Worm (Caenorhabditis elegans) whole organism, L3 larva: ENCODE results near the gene C06E7.88.

Experiments used
- aly-2 ChIP-seq: fragments of 150-350 bp; optimal IDR thresholded peaks from 2 replicates; lab custom pipeline; 2014; ENCODE audit warnings: missing biosample characterization, missing genetic modification characterization
- ama-1 ChIP-seq: fragments of 150-350 bp; optimal IDR thresholded peaks from 2 replicates; lab custom pipeline; 2018
- ceh-16 ChIP-seq: sonication (generic microtip); optimal IDR thresholded peaks from 2 replicates; lab custom pipeline; 2017; ENCODE audit warnings: missing biosample characterization, missing genetic modification characterization
- ceh-28 ChIP-seq: fragments of 150-350 bp; optimal IDR thresholded peaks from 2 replicates; lab custom pipeline; 2014; ENCODE audit warnings: missing biosample characterization, missing genetic modification reagents, missing genetic modification characterization
- ceh-82 ChIP-seq: fragments of 150-350 bp; optimal IDR thresholded peaks from 2 replicates; lab custom pipeline; 2014; ENCODE audit warnings: missing biosample characterization, missing genetic modification characterization
- ceh-9 ChIP-seq: sonication (generic microtip); optimal IDR thresholded peaks from 2 replicates; lab custom pipeline; 2018; ENCODE audit warnings: missing biosample characterization, missing genetic modification characterization
- daf-12 ChIP-seq: fragments of 150-350 bp; optimal IDR thresholded peaks from 2 replicates; lab custom pipeline; 2014; ENCODE audit warnings: missing biosample characterization, missing genetic modification reagents, missing genetic modification characterization
- egl-5 ChIP-seq: fragments of 150-350 bp; optimal IDR thresholded peaks from 2 replicates; lab custom pipeline; 2017; ENCODE audit warnings: missing biosample characterization, missing genetic modification reagents, missing genetic modification characterization, inconsistent platforms
- elt-1 ChIP-seq: fragments of 150-350 bp; optimal IDR thresholded peaks from 2 replicates; lab custom pipeline; 2014; ENCODE audit warnings: missing biosample characterization, missing genetic modification characterization
- elt-2 ChIP-seq: sonication (generic microtip); optimal IDR thresholded peaks from 2 replicates; lab custom pipeline; 2016; ENCODE audit warnings: missing genetic modification reagents, mild to moderate bottlenecking, missing genetic modification characterization, missing compliant biosample characterization
- eor-1 ChIP-seq, 2 experiments: fragments of 150-350 bp; optimal IDR thresholded peaks; 2 replicates each; lab custom pipeline; 2014 to 2018; ENCODE audit warnings: missing biosample characterization in 2 of 2, missing genetic modification characterization in 2 of 2
- fkh-10 ChIP-seq: sonication (generic microtip); optimal IDR thresholded peaks from 2 replicates; lab custom pipeline; 2017; ENCODE audit warnings: missing biosample characterization, missing genetic modification reagents, missing genetic modification characterization
- fkh-2 ChIP-seq: fragments of 150-350 bp; optimal IDR thresholded peaks from 2 replicates; lab custom pipeline; 2014; ENCODE audit warnings: missing biosample characterization, missing genetic modification reagents, missing genetic modification characterization
- hmg-11 ChIP-seq: sonication (generic microtip); optimal IDR thresholded peaks from 2 replicates; lab custom pipeline; 2016; ENCODE audit warnings: missing genetic modification characterization, missing compliant biosample characterization
- jun-1 ChIP-seq: fragments of 150-350 bp; optimal IDR thresholded peaks from 2 replicates; lab custom pipeline; 2014; ENCODE audit warnings: missing biosample characterization, missing genetic modification reagents, missing genetic modification characterization
- lin-39 ChIP-seq: fragments of 150-350 bp; optimal IDR thresholded peaks from 2 replicates; lab custom pipeline; 2018; ENCODE audit warnings: missing biosample characterization, missing genetic modification reagents, missing genetic modification characterization
- lsy-12 ChIP-seq: sonication (generic microtip); optimal IDR thresholded peaks from 2 replicates; lab custom pipeline; 2016; ENCODE audit warnings: mild to moderate bottlenecking, missing genetic modification characterization, missing compliant biosample characterization
- mml-1 ChIP-seq: fragments of 150-350 bp; sonication (generic microtip); optimal IDR thresholded peaks from 3 replicates; lab custom pipeline; 2014; ENCODE audit warnings: missing biosample characterization, missing genetic modification characterization
- nfya-1 ChIP-seq: sonication (generic microtip); optimal IDR thresholded peaks from 2 replicates; lab custom pipeline; 2017; ENCODE audit warnings: missing genetic modification characterization, mild to moderate bottlenecking, missing compliant biosample characterization, antibody characterized with exemption, moderate library complexity; ENCODE audit not compliant: insufficient read depth
- nhr-12 ChIP-seq: fragments of 150-350 bp; optimal IDR thresholded peaks from 2 replicates; lab custom pipeline; 2014; ENCODE audit warnings: missing biosample characterization, missing genetic modification characterization
- nhr-237 ChIP-seq: fragments of 150-350 bp; optimal IDR thresholded peaks from 2 replicates; lab custom pipeline; 2014; ENCODE audit warnings: missing biosample characterization, missing genetic modification characterization
- nhr-25 ChIP-seq: sonication (generic microtip); optimal IDR thresholded peaks from 2 replicates; lab custom pipeline; 2017; ENCODE audit warnings: missing biosample characterization, missing genetic modification characterization
- pha-4 ChIP-seq: fragments of 150-350 bp; optimal IDR thresholded peaks from 2 replicates; lab custom pipeline; 2014; ENCODE audit warnings: missing biosample characterization, missing genetic modification reagents, missing genetic modification characterization
- pqm-1 ChIP-seq: fragments of 150-350 bp; optimal IDR thresholded peaks from 2 replicates; lab custom pipeline; 2017; ENCODE audit warnings: missing biosample characterization, missing genetic modification characterization, inconsistent platforms
- sea-2 ChIP-seq: fragments of 150-350 bp; sonication (generic microtip); optimal IDR thresholded peaks from 4 replicates; lab custom pipeline; 2014; ENCODE audit warnings: missing biosample characterization, missing genetic modification reagents, missing genetic modification characterization
- skn-1 ChIP-seq: fragments of 150-350 bp; optimal IDR thresholded peaks from 2 replicates; lab custom pipeline; 2014; ENCODE audit warnings: missing biosample characterization, missing genetic modification characterization
- snpc-4 ChIP-seq: fragments of 150-350 bp; optimal IDR thresholded peaks from 2 replicates; lab custom pipeline; 2014; ENCODE audit warnings: missing biosample characterization, missing genetic modification characterization
- unc-62 ChIP-seq: fragments of 150-350 bp; sonication (generic microtip); optimal IDR thresholded peaks from 4 replicates; lab custom pipeline; 2014; ENCODE audit warnings: missing biosample characterization, missing genetic modification reagents, missing genetic modification characterization
- zag-1 ChIP-seq: fragments of 150-350 bp; optimal IDR thresholded peaks from 2 replicates; lab custom pipeline; 2014; ENCODE audit warnings: missing biosample characterization, missing genetic modification characterization
- ztf-11 ChIP-seq: fragments of 150-350 bp; optimal IDR thresholded peaks from 2 replicates; lab custom pipeline; 2014; ENCODE audit warnings: missing biosample characterization, missing genetic modification characterization

Gene C06E7.88

ce11 chrIV:5846269-5846668 lies 20.8 kb downstream of the C06E7.88 start, which contains the start of gene sams-4:
sams-4 (minus strand) TSS chrIV:5846369.
- no peak for TF ChIP-seq ceh-16 (tag; lab: Kevin White, UChicago)
- no peak for TF ChIP-seq ztf-11 (tag; lab: Kevin White, UChicago)
- no peak for TF ChIP-seq jun-1
- no peak for TF ChIP-seq pqm-1 (tag; lab: Kevin White, UChicago)
- no peak for TF ChIP-seq aly-2

ce11 chrIV:5842905-5843304 lies 24.2 kb downstream of the C06E7.88 start:
- TF ChIP-seq nhr-25 (tag; lab: Kevin White, UChicago) = no peak
- TF ChIP-seq nfya-1 (tag; lab: Kevin White, UChicago) = peak; percentile 69

- TF ChIP-seq skn-1 (no peak), ceh-82 (no peak), eor-1 (tag; optimal IDR thresholded peaks at IDR 0.05; lab: Kevin White, UChicago) (no peak), sea-2 (GFP tag; lab: Kevin White, UChicago) (no peak), hmg-11 (no peak), unc-62 (no peak), elt-2 (no peak)
- TF ChIP-seq, all 47 proteins: peak for 0
Observed at ce11 chrIV:5839178-5839577, 27.9 kb downstream of the C06E7.88 start, which contains the start of gene C06E7.2. C06E7.2 (plus strand) TSS chrIV:5839478.

ce11 chrIV:5834182-5834581 lies 32.9 kb downstream of the C06E7.88 start:
- peak; percentile 16 for TF ChIP-seq unc-62
- no peak for TF ChIP-seq skn-1
- TF ChIP-seq egl-5 (tag; lab: Kevin White, UChicago) = peak; percentile 30
- TF ChIP-seq, all 47 proteins: peak for 2

ce11 chrIV:5832801-5833200 lies 34.3 kb downstream of the C06E7.88 start:
- TF ChIP-seq mml-1 (tag; lab: Kevin White, UChicago) = no peak
- TF ChIP-seq pha-4 (tag; lab: Kevin White, UChicago) = no peak

- TF ChIP-seq nhr-12 (tag; lab: Kevin White, UChicago) (no peak), lin-39 (tag; lab: Kevin White, UChicago) (no peak), zag-1 (no peak), lsy-12 (no peak), ceh-9 (tag; lab: Kevin White, UChicago) (no peak), nhr-237 (tag; lab: Kevin White, UChicago) (no peak), skn-1 (no peak), snpc-4 (tag; lab: Kevin White, UChicago) (no peak), elt-1 (tag; lab: Kevin White, UChicago) (no peak), ztf-11 (tag; lab: Kevin White, UChicago) (no peak), nfya-1 (tag; lab: Kevin White, UChicago) (no peak), jun-1 (no peak), ceh-28 (tag; lab: Kevin White, UChicago) (no peak), daf-12 (tag; lab: Kevin White, UChicago) (no peak), egl-5 (tag; lab: Kevin White, UChicago) (no peak)
Observed at ce11 chrIV:5824493-5824892, 42.6 kb downstream of the C06E7.88 start, which contains the start of gene egal-1. egal-1 (plus strand) TSS chrIV:5824793.

- TF ChIP-seq unc-62 = no peak
- TF ChIP-seq ztf-11 (tag; lab: Kevin White, UChicago) = no peak
- no peak for TF ChIP-seq fkh-10 (GFP tag; lab: Kevin White, UChicago)
- TF ChIP-seq pqm-1 (tag; lab: Kevin White, UChicago) = peak; percentile 55
- peak; percentile 29 for TF ChIP-seq hmg-11
- TF ChIP-seq fkh-2 (tag; lab: Kevin White, UChicago) = no peak
- peak; percentile 6 for TF ChIP-seq elt-2
- TF ChIP-seq elt-1 (tag; lab: Kevin White, UChicago) = no peak
- TF ChIP-seq ama-1 (lab: Kevin White, UChicago) = no peak
- no peak for TF ChIP-seq daf-12 (tag; lab: Kevin White, UChicago)
- TF ChIP-seq pha-4 (tag; lab: Kevin White, UChicago) = peak; percentile 98
- TF ChIP-seq skn-1 = no peak
Observed at ce11 chrIV:5821997-5822396, 45.1 kb downstream of the C06E7.88 start.
